Worm (Caenorhabditis elegans) whole organism, young adult: ENCODE data around the gene add-2.
A peak's percentile ranks its signal among the peaks of the same experiment; 100 is the strongest.

ENCODE experiments used
- B0019.2 ChIP-seq: fragments of 200-800 bp; sonication (Bioruptor generic); conservative IDR thresholded peaks from 2 replicates; pipeline ENCODE4 v1.3.6; 2022; ENCODE audit warnings: missing genetic modification reagents, missing genetic modification characterization, missing compliant biosample characterization
- B0261.1 ChIP-seq: sonication (generic microtip); optimal IDR thresholded peaks from 2 replicates; lab custom pipeline; 2016; ENCODE audit warnings: mild to moderate bottlenecking, missing genetic modification characterization, moderate library complexity, missing compliant biosample characterization
- B0336.3 ChIP-seq: fragments of 200-800 bp; sonication (Bioruptor generic); IDR thresholded peaks from 2 replicates; pipeline ENCODE4 v1.3.6; 2022; ENCODE audit warnings: missing genetic modification characterization, missing compliant biosample characterization
- C17E4.6 ChIP-seq: fragments of 200-800 bp; sonication (Bioruptor generic); IDR thresholded peaks from 2 replicates; pipeline ENCODE4 v1.3.6; 2022; ENCODE audit warnings: missing genetic modification reagents, missing genetic modification characterization, missing compliant biosample characterization
- F39B2.1 ChIP-seq: fragments of 200-800 bp; sonication (Bioruptor generic); IDR thresholded peaks from 2 replicates; pipeline ENCODE4 v1.3.6; 2022; ENCODE audit warnings: missing genetic modification reagents, missing genetic modification characterization, missing compliant biosample characterization
- F52B5.7 ChIP-seq: sonication (generic microtip); optimal IDR thresholded peaks from 2 replicates; lab custom pipeline; 2016; ENCODE audit warnings: mild to moderate bottlenecking, missing genetic modification characterization, missing compliant biosample characterization
- F57C9.4 ChIP-seq: sonication (generic microtip); optimal IDR thresholded peaks from 2 replicates; lab custom pipeline; 2017; ENCODE audit warnings: mild to moderate bottlenecking, missing genetic modification characterization, missing compliant biosample characterization
- K12H6.12 ChIP-seq: fragments of 200-800 bp; sonication (Bioruptor generic); optimal IDR thresholded peaks from 2 replicates; lab custom pipeline; 2018; ENCODE audit warnings: mild to moderate bottlenecking, missing genetic modification characterization, missing compliant biosample characterization
- Y53G8AR.9 ChIP-seq: fragments of 200-800 bp; sonication (Bioruptor generic); conservative IDR thresholded peaks from 2 replicates; pipeline ENCODE4 v1.3.6; 2022; ENCODE audit warnings: missing genetic modification reagents, missing genetic modification characterization, missing compliant biosample characterization
- Y56A3A.18 ChIP-seq: fragments of 200-800 bp; sonication (Bioruptor generic); IDR thresholded peaks from 2 replicates; pipeline ENCODE4 v1.3.6; 2022; ENCODE audit warnings: missing genetic modification reagents, missing genetic modification characterization, missing compliant biosample characterization
- ZK185.1 ChIP-seq: sonication (generic microtip); optimal IDR thresholded peaks from 2 replicates; lab custom pipeline; 2016; ENCODE audit warnings: mild to moderate bottlenecking, missing genetic modification characterization, missing compliant biosample characterization; ENCODE audit not compliant: poor library complexity, severe bottlenecking
- atf-7 ChIP-seq: sonication (generic microtip); optimal IDR thresholded peaks from 2 replicates; lab custom pipeline; 2017; ENCODE audit warnings: mild to moderate bottlenecking, missing genetic modification characterization, missing compliant biosample characterization
- attf-3 ChIP-seq: fragments of 200-800 bp; sonication (Bioruptor generic); conservative IDR thresholded peaks from 2 replicates; pipeline ENCODE4 v1.3.6; 2022; ENCODE audit warnings: missing genetic modification reagents, missing genetic modification characterization, missing compliant biosample characterization
- bed-2 ChIP-seq: fragments of 200-800 bp; sonication (Bioruptor generic); IDR thresholded peaks from 2 replicates; pipeline ENCODE4 v1.3.6; 2022; ENCODE audit warnings: missing genetic modification reagents, missing genetic modification characterization, missing compliant biosample characterization
- cebp-1 ChIP-seq, 2 experiments: fragments of 200-800 bp in 1 of 2; sonication (Bioruptor generic) in 1 of 2; sonication (generic microtip) in 1 of 2; IDR thresholded peaks in 1 of 2; optimal IDR thresholded peaks in 1 of 2; 2 replicates each; pipeline versions ENCODE4 v1.3.6 to Lab custom; 2017 to 2022; ENCODE audit warnings: missing compliant biosample characterization in 2 of 2, missing genetic modification characterization in 2 of 2, mild to moderate bottlenecking in 1 of 2, missing genetic modification reagents in 1 of 2, moderate library complexity in 1 of 2
- ceh-91 ChIP-seq: fragments of 200-800 bp; sonication (Bioruptor generic); IDR thresholded peaks from 2 replicates; pipeline ENCODE4 v1.3.6; 2022; ENCODE audit warnings: missing genetic modification reagents, missing genetic modification characterization, missing compliant biosample characterization
- die-1 ChIP-seq: sonication (generic microtip); optimal IDR thresholded peaks from 2 replicates; lab custom pipeline; 2016; ENCODE audit warnings: missing genotype, mild to moderate bottlenecking, missing genetic modification characterization, missing compliant biosample characterization
- egrh-3 ChIP-seq: fragments of 200-800 bp; sonication (Bioruptor generic); IDR thresholded peaks from 2 replicates; pipeline ENCODE4 v1.3.6; 2022; ENCODE audit warnings: missing genetic modification reagents, missing genetic modification characterization, missing compliant biosample characterization
- ets-4 ChIP-seq: fragments of 200-800 bp; sonication (Bioruptor generic); optimal IDR thresholded peaks from 2 replicates; lab custom pipeline; 2018; ENCODE audit warnings: mild to moderate bottlenecking, missing genetic modification characterization, missing compliant biosample characterization
- gei-17 ChIP-seq: fragments of 200-800 bp; sonication (Bioruptor generic); optimal IDR thresholded peaks from 2 replicates; lab custom pipeline; 2018; ENCODE audit warnings: mild to moderate bottlenecking, missing genetic modification characterization, missing compliant biosample characterization
- hlh-12 ChIP-seq: sonication (generic microtip); optimal IDR thresholded peaks from 2 replicates; lab custom pipeline; 2016; ENCODE audit warnings: missing genetic modification characterization, missing compliant biosample characterization
- hmg-1.2 ChIP-seq: fragments of 200-800 bp; sonication (Bioruptor generic); IDR thresholded peaks from 2 replicates; pipeline ENCODE4 v1.3.6; 2022; ENCODE audit warnings: missing genetic modification reagents, missing genetic modification characterization, missing compliant biosample characterization
- lag-1 ChIP-seq: fragments of 200-800 bp; sonication (Bioruptor generic); IDR thresholded peaks from 2 replicates; pipeline ENCODE4 v1.3.6; 2022; ENCODE audit warnings: missing genetic modification reagents, missing genetic modification characterization, missing compliant biosample characterization
- let-526 ChIP-seq: fragments of 200-800 bp; sonication (Bioruptor generic); IDR thresholded peaks from 2 replicates; pipeline ENCODE4 v1.3.6; 2022; ENCODE audit warnings: missing genetic modification reagents, missing genetic modification characterization, missing compliant biosample characterization
- lin-26 ChIP-seq: fragments of 200-800 bp; sonication (Bioruptor generic); IDR thresholded peaks from 2 replicates; pipeline ENCODE4 v1.3.6; 2022; ENCODE audit warnings: missing genetic modification reagents, missing genetic modification characterization, missing compliant biosample characterization
- lsl-1 ChIP-seq: fragments of 200-800 bp; sonication (Bioruptor generic); optimal IDR thresholded peaks from 2 replicates; lab custom pipeline; 2018; ENCODE audit warnings: mild to moderate bottlenecking, missing genetic modification characterization, moderate library complexity, missing compliant biosample characterization
- madf-10 ChIP-seq: sonication (generic microtip); optimal IDR thresholded peaks from 2 replicates; lab custom pipeline; 2016; ENCODE audit warnings: mild to moderate bottlenecking, missing genetic modification characterization, missing compliant biosample characterization
- madf-6 ChIP-seq: fragments of 200-800 bp; sonication (Bioruptor generic); IDR thresholded peaks from 2 replicates; pipeline ENCODE4 v1.3.6; 2022; ENCODE audit warnings: missing genetic modification reagents, missing genetic modification characterization, missing compliant biosample characterization
- nhr-80 ChIP-seq: sonication (generic microtip); optimal IDR thresholded peaks from 2 replicates; lab custom pipeline; 2016; ENCODE audit warnings: missing genetic modification characterization, missing compliant biosample characterization
- rec-8 ChIP-seq, 2 experiments: sonication (generic microtip); optimal IDR thresholded peaks; 2 replicates each; lab custom pipeline; 2016; ENCODE audit warnings: mild to moderate bottlenecking in 2 of 2, missing genetic modification characterization in 2 of 2, missing genetic modification reagents in 2 of 2, missing genotype in 2 of 2, missing biosample characterization in 1 of 2, missing compliant biosample characterization in 1 of 2, moderate library complexity in 1 of 2
- sea-2 ChIP-seq: fragments of 200-800 bp; sonication (Bioruptor generic); IDR thresholded peaks from 2 replicates; pipeline ENCODE4 v1.3.6; 2022; ENCODE audit warnings: missing genetic modification characterization, missing compliant biosample characterization
- snpc-1.1 ChIP-seq: sonication (generic microtip); optimal IDR thresholded peaks from 2 replicates; lab custom pipeline; 2017; ENCODE audit warnings: missing genetic modification characterization, mild to moderate bottlenecking, missing compliant biosample characterization, antibody characterized with exemption, moderate library complexity, missing genotype, missing genetic modification reagents; ENCODE audit not compliant: insufficient read depth
- snpc-1.3 ChIP-seq: sonication (generic microtip); optimal IDR thresholded peaks from 2 replicates; lab custom pipeline; 2017; ENCODE audit warnings: missing genetic modification characterization, mild to moderate bottlenecking, missing compliant biosample characterization, antibody characterized with exemption, moderate library complexity, missing genotype, missing genetic modification reagents; ENCODE audit not compliant: insufficient read depth
- snpc-4 ChIP-seq, 5 experiments: fragments of 150-350 bp in 1 of 5; sonication (generic microtip) in 4 of 5; optimal IDR thresholded peaks; 2 replicates each; lab custom pipeline; 2014 to 2018; ENCODE audit warnings: missing genetic modification characterization in 5 of 5, missing biosample characterization in 3 of 5, antibody characterized with exemption in 2 of 5, mild to moderate bottlenecking in 2 of 5, missing compliant biosample characterization in 2 of 5, missing genotype in 2 of 5, moderate library complexity in 2 of 5, missing genetic modification reagents in 1 of 5
- sptf-2 ChIP-seq: fragments of 200-800 bp; sonication (Bioruptor generic); optimal IDR thresholded peaks from 2 replicates; lab custom pipeline; 2018; ENCODE audit warnings: mild to moderate bottlenecking, missing genetic modification characterization, missing compliant biosample characterization
- tlf-1 ChIP-seq: fragments of 200-800 bp; sonication (Bioruptor generic); optimal IDR thresholded peaks from 2 replicates; lab custom pipeline; 2018; ENCODE audit warnings: mild to moderate bottlenecking, missing genetic modification characterization, missing compliant biosample characterization
- xnd-1 ChIP-seq: sonication (generic microtip); optimal IDR thresholded peaks from 2 replicates; lab custom pipeline; 2016; ENCODE audit warnings: missing genotype, missing genetic modification reagents, missing genetic modification characterization, missing compliant biosample characterization
- ztf-22 ChIP-seq: fragments of 200-800 bp; sonication (Bioruptor generic); optimal IDR thresholded peaks from 2 replicates; lab custom pipeline; 2018; ENCODE audit warnings: mild to moderate bottlenecking, missing genetic modification characterization, moderate library complexity, missing compliant biosample characterization

add-2 gene

ce11 chrV:11976734-11977133 lies 36.5 kb downstream of the add-2 start (continued):
- TF ChIP-seq nhr-80, result peak; percentile 66
- no peak for TF ChIP-seq cebp-1 (GFP tag; IDR thresholded peaks at IDR 0.05; lab: Robert Waterston, UW)
- TF ChIP-seq cebp-1 (tag; optimal IDR thresholded peaks at IDR 0.05; lab: Kevin White, UChicago), result peak; percentile 52
- no peak for TF ChIP-seq F57C9.4 (tag; lab: Kevin White, UChicago)
- no peak for TF ChIP-seq bed-2 (GFP tag; lab: Robert Waterston, UW)
- TF ChIP-seq B0019.2 (GFP tag; lab: Robert Waterston, UW), result no peak
- TF ChIP-seq sea-2 (GFP tag; lab: Robert Waterston, UW), result no peak
- no peak for TF ChIP-seq egrh-3 (GFP tag; lab: Robert Waterston, UW)
- peak; percentile 19 for TF ChIP-seq madf-10 (tag; lab: Kevin White, UChicago)
- no peak for TF ChIP-seq sptf-2 (GFP tag; lab: Kevin White, UChicago)
- TF ChIP-seq hlh-12 (tag; lab: Kevin White, UChicago), result no peak
- TF ChIP-seq Y56A3A.18 (GFP tag; lab: Robert Waterston, UW), result no peak
- no peak for TF ChIP-seq die-1
- no peak for TF ChIP-seq F52B5.7 (tag; lab: Kevin White, UChicago)

DNA sequence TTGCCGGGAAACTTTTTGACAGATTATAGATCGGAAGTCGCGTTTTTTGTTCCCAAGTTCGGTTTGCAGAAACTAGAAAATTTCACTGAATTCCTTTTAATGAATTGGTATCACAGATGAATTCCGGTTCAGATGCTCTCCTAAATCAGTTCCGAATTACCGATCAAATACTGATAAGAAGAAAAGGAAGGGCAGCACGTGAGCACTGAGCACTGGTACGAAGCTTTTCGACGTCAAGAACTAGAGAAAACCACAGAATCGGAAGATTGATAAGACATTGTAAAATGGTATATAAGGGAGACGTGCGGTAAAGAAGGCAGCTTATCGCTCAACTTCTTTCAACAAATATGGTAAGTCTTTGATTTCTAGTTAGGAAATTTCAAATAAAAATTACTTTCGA lies 38.0 kb downstream of the add-2 start, which contains the start of gene cpr-1:
TSS of gene cpr-1 (plus strand) at position 319 of the 400 bp plus-strand sequence.
- no peak for TF ChIP-seq F39B2.1 (GFP tag; lab: Robert Waterston, UW)
- TF ChIP-seq xnd-1 (tag; lab: Kevin White, UChicago), result no peak
- TF ChIP-seq snpc-1.3, result no peak
- no peak for TF ChIP-seq gei-17
- TF ChIP-seq attf-3 (GFP tag; lab: Robert Waterston, UW), result no peak
- peak; percentile 93 for TF ChIP-seq nhr-80
- peak; percentile 59 for TF ChIP-seq ztf-22 (GFP tag; lab: Kevin White, UChicago)
- TF ChIP-seq ceh-91, result no peak
- TF ChIP-seq madf-6 (GFP tag; lab: Robert Waterston, UW), result no peak
- TF ChIP-seq snpc-1.1, result no peak
- TF ChIP-seq tlf-1 (GFP tag; lab: Kevin White, UChicago), result no peak
- TF ChIP-seq lag-1 (GFP tag; lab: Robert Waterston, UW), result no peak
- no peak for TF ChIP-seq K12H6.12 (tag; lab: Kevin White, UChicago)
- no peak for TF ChIP-seq snpc-4 (GFP tag; optimal IDR thresholded peaks at IDR 0.05; lab: Kevin White, UChicago)
- peak in 1 of 4 experiments; percentile 25 for TF ChIP-seq snpc-4 (tag; optimal IDR thresholded peaks at IDR 0.05; lab: Kevin White, UChicago)
- TF ChIP-seq B0261.1 (tag; lab: Kevin White, UChicago), result no peak
- TF ChIP-seq ZK185.1 (tag; lab: Kevin White, UChicago), result no peak
- no peak for TF ChIP-seq let-526 (GFP tag; lab: Robert Waterston, UW)
- TF ChIP-seq ets-4 (GFP tag; lab: Kevin White, UChicago), result peak; percentile 87

ce11 chrV:11964723-11965122 lies 48.5 kb downstream of the add-2 start, which contains the start of gene F58H1.7:
Gene F58H1.7, minus strand, starts transcription at chrV:11964823.
- TF ChIP-seq atf-7 (tag; lab: Kevin White, UChicago) (no peak), lsl-1 (no peak), Y53G8AR.9 (GFP tag; lab: Robert Waterston, UW) (no peak), ztf-22 (GFP tag; lab: Kevin White, UChicago) (no peak), lin-26 (GFP tag; lab: Robert Waterston, UW) (no peak), rec-8 (tag; optimal IDR thresholded peaks at IDR 0.05; lab: Kevin White, UChicago) (no peak), B0336.3 (GFP tag; lab: Robert Waterston, UW) (no peak), hmg-1.2 (GFP tag; lab: Robert Waterston, UW) (no peak), Y56A3A.18 (GFP tag; lab: Robert Waterston, UW) (no peak), C17E4.6 (GFP tag; lab: Robert Waterston, UW) (no peak)
